Fruit fly (Drosophila melanogaster) whole organism, embryonic: ENCODE results near the gene CG17124.

ENCODE experiments used
- BEAF-32 ChIP-seq: fragments of 200-800 bp; sonication (Bioruptor generic); optimal IDR thresholded peaks from 3 replicates; lab custom pipeline; 2017; ENCODE audit warnings: missing biosample characterization, missing genetic modification characterization, mild to moderate bottlenecking, moderate library complexity, missing genetic modification reagents
- BtbVII ChIP-seq: fragments of 200-800 bp; sonication (Bioruptor generic); optimal IDR thresholded peaks from 3 replicates; lab custom pipeline; 2017; ENCODE audit warnings: missing biosample characterization, mild to moderate bottlenecking, missing genetic modification characterization
- CG10209 ChIP-seq: fragments of 200-800 bp; sonication (Bioruptor generic); optimal IDR thresholded peaks from 3 replicates; lab custom pipeline; 2017; ENCODE audit warnings: missing biosample characterization, mild to moderate bottlenecking, missing genetic modification characterization, missing genetic modification reagents
- CG10565 ChIP-seq: fragments of 200-800 bp; sonication (Bioruptor generic); optimal IDR thresholded peaks from 3 replicates; lab custom pipeline; 2016; ENCODE audit warnings: missing biosample characterization, mild to moderate bottlenecking, missing genetic modification characterization
- CG14710 ChIP-seq: fragments of 200-800 bp; sonication (Bioruptor generic); optimal IDR thresholded peaks from 3 replicates; lab custom pipeline; 2019; ENCODE audit warnings: missing biosample characterization, mild to moderate bottlenecking, missing genetic modification characterization, moderate library complexity
- CG15514 ChIP-seq: fragments of 200-800 bp; sonication (Bioruptor generic); optimal IDR thresholded peaks from 3 replicates; lab custom pipeline; 2017; ENCODE audit warnings: missing biosample characterization, missing genetic modification characterization, mild to moderate bottlenecking, moderate library complexity, missing genetic modification reagents
- CG15696 ChIP-seq: fragments of 200-800 bp; sonication (Bioruptor generic); optimal IDR thresholded peaks from 2 replicates; lab custom pipeline; 2019; ENCODE audit warnings: missing biosample characterization, mild to moderate bottlenecking, missing genetic modification characterization, moderate library complexity
- CG16779 ChIP-seq: fragments of 200-800 bp; sonication (Bioruptor generic); IDR thresholded peaks from 2 replicates; pipeline ENCODE4 v1.3.6; 2022; ENCODE audit warnings: missing biosample characterization, missing genetic modification characterization
- CG17186 ChIP-seq: fragments of 200-800 bp; sonication (Bioruptor generic); optimal IDR thresholded peaks from 3 replicates; lab custom pipeline; 2017; ENCODE audit warnings: missing biosample characterization, missing genetic modification reagents, missing genetic modification characterization
- CG18764 ChIP-seq: fragments of 200-800 bp; sonication (Bioruptor generic); optimal IDR thresholded peaks from 3 replicates; lab custom pipeline; 2016; ENCODE audit warnings: missing biosample characterization, missing genetic modification characterization
- CG2889 ChIP-seq: fragments of 200-800 bp; sonication (Bioruptor generic); IDR thresholded peaks from 3 replicates; pipeline ENCODE4 v1.3.6; 2022; ENCODE audit warnings: missing biosample characterization, missing genetic modification characterization
- CG3163 ChIP-seq: fragments of 200-800 bp; sonication (Bioruptor generic); optimal IDR thresholded peaks from 3 replicates; lab custom pipeline; 2016; ENCODE audit warnings: missing biosample characterization, missing genetic modification characterization
- CG32772 ChIP-seq: fragments of 200-800 bp; sonication (Bioruptor generic); IDR thresholded peaks from 2 replicates; pipeline ENCODE4 v1.3.6; 2022; ENCODE audit warnings: missing biosample characterization, missing genetic modification characterization
- CG33557 ChIP-seq: fragments of 200-800 bp; sonication (Bioruptor generic); optimal IDR thresholded peaks from 2 replicates; lab custom pipeline; 2019; ENCODE audit warnings: missing biosample characterization, mild to moderate bottlenecking, missing genetic modification characterization, moderate library complexity
- CG7745 ChIP-seq: fragments of 200-800 bp; sonication (Bioruptor generic); optimal IDR thresholded peaks from 2 replicates; lab custom pipeline; 2018; ENCODE audit warnings: missing biosample characterization, mild to moderate bottlenecking, missing genetic modification characterization, moderate library complexity
- CG8290 ChIP-seq, 3 experiments: fragments of 200-800 bp; sonication (Bioruptor generic); optimal IDR thresholded peaks; 2 replicates each; lab custom pipeline; 2016 to 2019; ENCODE audit warnings: missing biosample characterization in 3 of 3, missing genetic modification characterization in 3 of 3, mild to moderate bottlenecking in 2 of 3, moderate library complexity in 1 of 3
- CG9876 ChIP-seq: fragments of 200-800 bp; sonication (Bioruptor generic); optimal IDR thresholded peaks from 2 replicates; lab custom pipeline; 2016; ENCODE audit warnings: missing biosample characterization, missing genetic modification characterization
- CG9932 ChIP-seq: fragments of 200-800 bp; sonication (Bioruptor generic); IDR thresholded peaks from 2 replicates; pipeline ENCODE4 v1.3.6; 2022; ENCODE audit warnings: missing biosample characterization, missing genetic modification characterization
- Chrac-16 ChIP-seq: fragments of 200-800 bp; sonication (Bioruptor generic); optimal IDR thresholded peaks from 3 replicates; lab custom pipeline; 2016; ENCODE audit warnings: missing biosample characterization, missing genetic modification characterization
- CoRest ChIP-seq: fragments of 200-800 bp; sonication (Bioruptor generic); optimal IDR thresholded peaks from 3 replicates; lab custom pipeline; 2018; ENCODE audit warnings: missing biosample characterization, mild to moderate bottlenecking, missing genetic modification characterization, moderate library complexity
- D19A ChIP-seq: fragments of 200-800 bp; optimal IDR thresholded peaks from 3 replicates; lab custom pipeline; 2019; ENCODE audit warnings: missing biosample characterization, mild to moderate bottlenecking, missing genetic modification characterization, moderate library complexity
- Dad ChIP-seq: fragments of 200-800 bp; sonication (Bioruptor generic); optimal IDR thresholded peaks from 3 replicates; lab custom pipeline; 2016; ENCODE audit warnings: missing biosample characterization, missing genetic modification characterization
- Doc3 ChIP-seq: fragments of 200-800 bp; sonication (Bioruptor generic); IDR thresholded peaks from 3 replicates; pipeline ENCODE4 v1.3.6; 2022; ENCODE audit warnings: missing biosample characterization, missing genetic modification characterization; ENCODE audit not compliant: partially characterized antibody
- Dref ChIP-seq: fragments of 200-800 bp; sonication (Bioruptor generic); IDR thresholded peaks from 2 replicates; pipeline ENCODE4 v1.3.6; 2022; ENCODE audit warnings: missing biosample characterization, missing genetic modification characterization
- Elba2 ChIP-seq: fragments of 200-800 bp; sonication (Bioruptor generic); optimal IDR thresholded peaks from 3 replicates; lab custom pipeline; 2016; ENCODE audit warnings: missing biosample characterization, missing genetic modification characterization
- Hey ChIP-seq: fragments of 200-800 bp; sonication (Bioruptor generic); optimal IDR thresholded peaks from 3 replicates; lab custom pipeline; 2018; ENCODE audit warnings: missing biosample characterization, mild to moderate bottlenecking, missing genetic modification characterization
- HmgZ ChIP-seq: fragments of 200-800 bp; sonication (Bioruptor generic); optimal IDR thresholded peaks from 2 replicates; lab custom pipeline; 2018; ENCODE audit warnings: missing biosample characterization, mild to moderate bottlenecking, missing genetic modification characterization
- Hr3 ChIP-seq: fragments of 200-800 bp; sonication (Bioruptor generic); optimal IDR thresholded peaks from 3 replicates; lab custom pipeline; 2016; ENCODE audit warnings: missing biosample characterization, missing genetic modification characterization
- MBD-R2 ChIP-seq: fragments of 200-800 bp; sonication (Bioruptor generic); IDR thresholded peaks from 2 replicates; pipeline ENCODE4 v1.3.6; 2022; ENCODE audit warnings: missing biosample characterization, missing genetic modification characterization
- NC2β ChIP-seq: fragments of 200-800 bp; sonication (Bioruptor generic); optimal IDR thresholded peaks from 2 replicates; lab custom pipeline; 2016; ENCODE audit warnings: missing biosample characterization, missing genetic modification characterization
- Oaz ChIP-seq: fragments of 200-800 bp; sonication (Bioruptor generic); IDR thresholded peaks from 2 replicates; pipeline ENCODE4 v1.3.6; 2022; ENCODE audit warnings: missing biosample characterization, missing genetic modification characterization
- Taf1 ChIP-seq: fragments of 200-800 bp; sonication (Bioruptor generic); IDR thresholded peaks from 2 replicates; pipeline ENCODE4 v1.3.6; 2022; ENCODE audit warnings: missing biosample characterization, missing genetic modification characterization
- Xbp1 ChIP-seq: fragments of 200-800 bp; sonication (Bioruptor generic); optimal IDR thresholded peaks from 3 replicates; lab custom pipeline; 2016; ENCODE audit warnings: missing biosample characterization, mild to moderate bottlenecking, missing genetic modification characterization
- YL-1 ChIP-seq: fragments of 200-800 bp; sonication (Bioruptor generic); optimal IDR thresholded peaks from 3 replicates; lab custom pipeline; 2017; ENCODE audit warnings: missing biosample characterization, mild to moderate bottlenecking, missing genetic modification characterization
- ase ChIP-seq: fragments of 200-800 bp; sonication (Bioruptor generic); IDR thresholded peaks from 3 replicates; pipeline ENCODE4 v1.3.6; 2022; ENCODE audit warnings: missing biosample characterization, missing genetic modification characterization
- chinmo ChIP-seq: fragments of 200-800 bp; sonication (Bioruptor generic); IDR thresholded peaks from 4 replicates; pipeline ENCODE4 v1.3.6; 2022; ENCODE audit warnings: missing biosample characterization, missing genetic modification characterization; ENCODE audit not compliant: partially characterized antibody
- danr ChIP-seq: fragments of 200-800 bp; sonication (Bioruptor generic); IDR thresholded peaks from 2 replicates; pipeline ENCODE4 v1.3.6; 2022; ENCODE audit warnings: missing biosample characterization, missing genetic modification characterization
- fd64A ChIP-seq: fragments of 200-800 bp; sonication (Bioruptor generic); optimal IDR thresholded peaks from 3 replicates; lab custom pipeline; 2018; ENCODE audit warnings: missing biosample characterization, mild to moderate bottlenecking, missing genetic modification characterization
- fd96Cb ChIP-seq: fragments of 200-800 bp; sonication (Bioruptor generic); optimal IDR thresholded peaks from 2 replicates; lab custom pipeline; 2018; ENCODE audit warnings: missing biosample characterization, mild to moderate bottlenecking, missing genetic modification characterization, moderate library complexity
- grn ChIP-seq: fragments of 200-800 bp; sonication (Bioruptor generic); optimal IDR thresholded peaks from 3 replicates; lab custom pipeline; 2017; ENCODE audit warnings: missing biosample characterization, missing genetic modification characterization
- kah ChIP-seq: fragments of 200-800 bp; sonication (Bioruptor generic); optimal IDR thresholded peaks from 2 replicates; lab custom pipeline; 2018; ENCODE audit warnings: missing biosample characterization, mild to moderate bottlenecking, missing genetic modification characterization
- mam ChIP-seq: fragments of 200-800 bp; sonication (Bioruptor generic); optimal IDR thresholded peaks from 3 replicates; lab custom pipeline; 2016; ENCODE audit warnings: missing biosample characterization, missing genetic modification characterization
- nerfin-2 ChIP-seq: fragments of 200-800 bp; sonication (Bioruptor generic); IDR thresholded peaks from 2 replicates; pipeline ENCODE4 v1.3.6; 2022; ENCODE audit warnings: missing biosample characterization, missing genetic modification characterization; ENCODE audit not compliant: partially characterized antibody
- prd ChIP-seq, 3 experiments: fragments of >200 bp in 2 of 3; fragments of 200-800 bp in 1 of 3; sonication (Bioruptor generic) in 1 of 3; optimal IDR thresholded peaks in 2 of 3; IDR thresholded peaks in 1 of 3; 2 replicates in 2 of 3; 3 replicates in 1 of 3; pipeline versions ENCODE4 v1.3.6 to Lab custom; 2017 to 2022; ENCODE audit warnings: missing biosample characterization in 1 of 3, missing genetic modification characterization in 1 of 3
- pzg ChIP-seq: fragments of 200-800 bp; sonication (Bioruptor generic); optimal IDR thresholded peaks from 3 replicates; lab custom pipeline; 2018; ENCODE audit warnings: missing biosample characterization, mild to moderate bottlenecking, missing genetic modification characterization, moderate library complexity
- sens ChIP-seq: fragments of 200-800 bp; sonication (Bioruptor generic); peaks from one replicate; lab custom pipeline; 2016; ENCODE audit warnings: missing biosample characterization, missing genetic modification characterization
- slou ChIP-seq: fragments of 200-800 bp; sonication (Bioruptor generic); optimal IDR thresholded peaks from 3 replicates; lab custom pipeline; 2016; ENCODE audit warnings: missing biosample characterization, missing genetic modification characterization
- so ChIP-seq: fragments of 200-800 bp; sonication (Bioruptor generic); IDR thresholded peaks from 3 replicates; pipeline ENCODE4 v1.3.6; 2022; ENCODE audit warnings: missing biosample characterization, missing genetic modification characterization
- sob ChIP-seq: fragments of 200-800 bp; sonication (Bioruptor generic); IDR thresholded peaks from 2 replicates; pipeline ENCODE4 v1.3.6; 2022; ENCODE audit warnings: missing biosample characterization, missing genetic modification characterization
- tll ChIP-seq, 2 experiments: fragments of 200-800 bp in 1 of 2; fragments of >200 bp in 1 of 2; sonication (Bioruptor generic) in 1 of 2; optimal IDR thresholded peaks; 2 replicates each; lab custom pipeline; 2017 to 2019; ENCODE audit warnings: missing biosample characterization in 2 of 2, missing genetic modification characterization in 2 of 2, mild to moderate bottlenecking in 1 of 2, moderate library complexity in 1 of 2

Gene CG17124

dm6 chr2L:10743714-10744113 lies 12.4 kb downstream of the CG17124 start, which contains the start of gene CG6729 (continued):
- TF ChIP-seq pzg (GFP tag; lab: Kevin White, UChicago) (peak; percentile 74), CoRest (tag; lab: Kevin White, UChicago) (no peak), YL-1 (GFP tag; lab: Kevin White, UChicago) (no peak), sob (GFP tag; lab: Robert Waterston, UW) (no peak), so (GFP tag; lab: Robert Waterston, UW) (no peak), CG10565 (GFP tag; lab: Kevin White, UChicago) (no peak), Hey (tag; lab: Kevin White, UChicago) (no peak), fd64A (no peak), CG8290 (GFP tag; optimal IDR thresholded peaks at IDR 0.05; lab: Kevin White, UChicago) (no peak), CG8290 (tag; optimal IDR thresholded peaks at IDR 0.05; lab: Kevin White, UChicago) (no peak), D19A (tag; lab: Kevin White, UChicago) (no peak), tll (GFP tag; optimal IDR thresholded peaks at IDR 0.05; lab: Kevin White, UChicago) (no peak), Hr3 (no peak), BEAF-32 (peak; percentile 77), Dref (GFP tag; lab: Robert Waterston, UW) (peak; percentile 84), prd (optimal IDR thresholded peaks at IDR 0.05; lab: Kevin White, UChicago) (no peak), prd (GFP tag; IDR thresholded peaks at IDR 0.05; lab: Robert Waterston, UW) (no peak), Dad (GFP tag; lab: Kevin White, UChicago) (no peak), NC2β (GFP tag; lab: Kevin White, UChicago) (no peak), kah (GFP tag; lab: Kevin White, UChicago) (no peak), CG33557 (no peak), grn (GFP tag; lab: Kevin White, UChicago) (no peak), Oaz (GFP tag; lab: Robert Waterston, UW) (no peak), fd96Cb (tag; lab: Kevin White, UChicago) (no peak), Taf1 (GFP tag; lab: Robert Waterston, UW) (no peak), CG16779 (GFP tag; lab: Robert Waterston, UW) (no peak), mam (no peak), Xbp1 (GFP tag; lab: Kevin White, UChicago) (no peak), BtbVII (GFP tag; lab: Kevin White, UChicago) (no peak), MBD-R2 (peak; percentile 87), slou (no peak), CG15696 (no peak), nerfin-2 (peak; percentile 64), CG18764 (GFP tag; lab: Kevin White, UChicago) (no peak), Elba2 (GFP tag; lab: Kevin White, UChicago) (no peak), CG9876 (no peak), CG14710 (tag; lab: Kevin White, UChicago) (peak; percentile 41), Chrac-16 (GFP tag; lab: Kevin White, UChicago) (no peak), HmgZ (tag; lab: Kevin White, UChicago) (peak; percentile 32), CG7745 (no peak), sens (GFP tag; lab: Kevin White, UChicago) (peak; percentile 67), Doc3 (GFP tag; lab: Robert Waterston, UW) (peak; percentile 72; the same call in 2 of the 3 replicates), CG32772 (GFP tag; lab: Robert Waterston, UW) (no peak), CG15514 (GFP tag; lab: Kevin White, UChicago) (peak; percentile 57), CG2889 (GFP tag; lab: Robert Waterston, UW) (no peak), danr (no peak), ase (GFP tag; lab: Robert Waterston, UW) (no peak), CG9932 (GFP tag; lab: Robert Waterston, UW) (no peak), chinmo (no peak), CG17186 (GFP tag; lab: Kevin White, UChicago) (no peak), CG3163 (GFP tag; lab: Kevin White, UChicago) (no peak), CG10209 (GFP tag; lab: Kevin White, UChicago) (no peak)
